Fruit fly (Drosophila melanogaster) whole organism, embryonic: ENCODE data around the gene eIF4A.

Experiments used
- BtbVII ChIP-seq: fragments of 200-800 bp; sonication (Bioruptor generic); optimal IDR thresholded peaks from 3 replicates; lab custom pipeline; 2017; ENCODE audit warnings: missing biosample characterization, mild to moderate bottlenecking, missing genetic modification characterization
- CG10431 ChIP-seq: fragments of 200-800 bp; sonication (Bioruptor generic); optimal IDR thresholded peaks from 3 replicates; lab custom pipeline; 2018; ENCODE audit warnings: missing biosample characterization, mild to moderate bottlenecking, missing genetic modification characterization
- CG10462 ChIP-seq: fragments of 200-800 bp; sonication (Bioruptor generic); optimal IDR thresholded peaks from 2 replicates; lab custom pipeline; 2016; ENCODE audit warnings: missing biosample characterization, missing genetic modification characterization
- CG10654 ChIP-seq: fragments of 200-800 bp; sonication (Bioruptor generic); optimal IDR thresholded peaks from 2 replicates; lab custom pipeline; 2016; ENCODE audit warnings: missing biosample characterization, missing genetic modification characterization
- CG12071 ChIP-seq: fragments of 200-800 bp; sonication (Bioruptor generic); optimal IDR thresholded peaks from 3 replicates; lab custom pipeline; 2018; ENCODE audit warnings: missing biosample characterization, mild to moderate bottlenecking, missing genetic modification characterization
- CG12219 ChIP-seq: fragments of 200-800 bp; sonication (Bioruptor generic); optimal IDR thresholded peaks from 3 replicates; lab custom pipeline; 2018; ENCODE audit warnings: missing biosample characterization, mild to moderate bottlenecking, missing genetic modification characterization
- CG13424 ChIP-seq: fragments of 200-800 bp; sonication (Bioruptor generic); optimal IDR thresholded peaks from 2 replicates; lab custom pipeline; 2019; ENCODE audit warnings: missing biosample characterization, mild to moderate bottlenecking, missing genetic modification characterization, moderate library complexity
- CG14965 ChIP-seq: fragments of 200-800 bp; sonication (Bioruptor generic); optimal IDR thresholded peaks from 2 replicates; lab custom pipeline; 2016; ENCODE audit warnings: missing biosample characterization, missing genetic modification characterization, borderline replicate concordance
- CG18011 ChIP-seq: fragments of 200-800 bp; sonication (Bioruptor generic); optimal IDR thresholded peaks from 2 replicates; lab custom pipeline; 2017; ENCODE audit warnings: missing biosample characterization, missing genetic modification characterization, mild to moderate bottlenecking, moderate library complexity, missing genotype
- CG18262 ChIP-seq: fragments of 200-800 bp; optimal IDR thresholded peaks from 3 replicates; lab custom pipeline; 2019; ENCODE audit warnings: missing biosample characterization, mild to moderate bottlenecking, missing genetic modification characterization, moderate library complexity
- CG18619 ChIP-seq: fragments of 200-800 bp; sonication (Bioruptor generic); optimal IDR thresholded peaks from 3 replicates; lab custom pipeline; 2017; ENCODE audit warnings: missing biosample characterization, mild to moderate bottlenecking, missing genetic modification characterization
- CG2678 ChIP-seq: fragments of 200-800 bp; sonication (Bioruptor generic); optimal IDR thresholded peaks from 3 replicates; lab custom pipeline; 2019; ENCODE audit warnings: missing biosample characterization, mild to moderate bottlenecking, missing genetic modification characterization, moderate library complexity
- CG2875 ChIP-seq: fragments of 200-800 bp; sonication (Bioruptor generic); optimal IDR thresholded peaks from 2 replicates; lab custom pipeline; 2017; ENCODE audit warnings: missing biosample characterization, mild to moderate bottlenecking, missing genetic modification characterization, missing genetic modification reagents
- CG31224 ChIP-seq: fragments of 200-800 bp; sonication (Bioruptor generic); IDR thresholded peaks from 2 replicates; pipeline ENCODE4 v1.3.6; 2022; ENCODE audit warnings: missing biosample characterization, missing genetic modification characterization
- CG31441 ChIP-seq: fragments of 200-800 bp; sonication (Bioruptor generic); IDR thresholded peaks from 2 replicates; pipeline ENCODE4 v1.3.6; 2022; ENCODE audit warnings: missing biosample characterization, missing genetic modification characterization
- CG33213 ChIP-seq: fragments of 200-800 bp; sonication (Bioruptor generic); optimal IDR thresholded peaks from 3 replicates; lab custom pipeline; 2016; ENCODE audit warnings: missing biosample characterization, missing genetic modification characterization
- CG7839 ChIP-seq: fragments of 200-800 bp; sonication (Bioruptor generic); optimal IDR thresholded peaks from 3 replicates; lab custom pipeline; 2018; ENCODE audit warnings: missing biosample characterization, mild to moderate bottlenecking, missing genetic modification characterization, moderate library complexity
- CG7963 ChIP-seq: fragments of 200-800 bp; sonication (Bioruptor generic); IDR thresholded peaks from 3 replicates; pipeline ENCODE4 v1.3.6; 2022; ENCODE audit warnings: missing biosample characterization, missing genetic modification characterization; ENCODE audit not compliant: partially characterized antibody
- CG7987 ChIP-seq: fragments of 200-800 bp; sonication (Bioruptor generic); optimal IDR thresholded peaks from 2 replicates; lab custom pipeline; 2018; ENCODE audit warnings: missing biosample characterization, mild to moderate bottlenecking, missing genetic modification characterization, moderate library complexity
- CG9817 ChIP-seq: fragments of 200-800 bp; sonication (Bioruptor generic); optimal IDR thresholded peaks from 2 replicates; lab custom pipeline; 2018; ENCODE audit warnings: missing biosample characterization, mild to moderate bottlenecking, missing genetic modification characterization, moderate library complexity
- Drgx ChIP-seq: fragments of 200-800 bp; sonication (Bioruptor generic); IDR thresholded peaks from 2 replicates; pipeline ENCODE4 v1.3.6; 2022; ENCODE audit warnings: missing biosample characterization, missing genetic modification characterization
- E2f1 ChIP-seq: fragments of 200-800 bp; sonication (Bioruptor generic); IDR thresholded peaks from 2 replicates; pipeline ENCODE4 v1.3.6; 2022; ENCODE audit warnings: missing biosample characterization, missing genetic modification characterization
- Hmr ChIP-seq: fragments of 200-800 bp; sonication (Bioruptor generic); optimal IDR thresholded peaks from 3 replicates; lab custom pipeline; 2017; ENCODE audit warnings: mild to moderate bottlenecking, missing biosample characterization, missing genetic modification reagents, missing genetic modification characterization
- Hmx ChIP-seq: fragments of 200-800 bp; sonication (Bioruptor generic); optimal IDR thresholded peaks from 2 replicates; lab custom pipeline; 2016; ENCODE audit warnings: missing biosample characterization, missing genetic modification characterization
- Jarid2 ChIP-seq: fragments of 200-800 bp; sonication (Bioruptor generic); optimal IDR thresholded peaks from 3 replicates; lab custom pipeline; 2017; ENCODE audit warnings: mild to moderate bottlenecking, missing biosample characterization, missing genetic modification reagents, missing genetic modification characterization
- MESR4 ChIP-seq: fragments of 200-800 bp; sonication (Bioruptor generic); optimal IDR thresholded peaks from 2 replicates; lab custom pipeline; 2018; ENCODE audit warnings: missing biosample characterization, mild to moderate bottlenecking, missing genetic modification characterization, moderate library complexity
- Med ChIP-seq: fragments of 200-800 bp; sonication (Bioruptor generic); peaks from one replicate; lab custom pipeline; 2016; ENCODE audit warnings: missing biosample characterization, missing genetic modification characterization, mild to moderate bottlenecking, inconsistent platforms, moderate library complexity
- Mrtf ChIP-seq: fragments of 200-800 bp; sonication (Bioruptor generic); IDR thresholded peaks from 3 replicates; pipeline ENCODE4 v1.3.6; 2022; ENCODE audit warnings: missing biosample characterization, missing genetic modification characterization
- NC2β ChIP-seq: fragments of 200-800 bp; sonication (Bioruptor generic); optimal IDR thresholded peaks from 2 replicates; lab custom pipeline; 2016; ENCODE audit warnings: missing biosample characterization, missing genetic modification characterization
- Sry-β ChIP-seq: fragments of 200-800 bp; sonication (Bioruptor generic); optimal IDR thresholded peaks from 2 replicates; lab custom pipeline; 2018; ENCODE audit warnings: missing biosample characterization, mild to moderate bottlenecking, missing genetic modification characterization, moderate library complexity
- ash1 ChIP-seq: fragments of 200-800 bp; sonication (Bioruptor generic); optimal IDR thresholded peaks from 2 replicates; lab custom pipeline; 2018; ENCODE audit warnings: missing biosample characterization, mild to moderate bottlenecking, missing genetic modification characterization
- dimm ChIP-seq: fragments of 200-800 bp; sonication (Bioruptor generic); IDR thresholded peaks from 2 replicates; pipeline ENCODE4 v1.3.6; 2022; ENCODE audit warnings: missing biosample characterization, missing genetic modification characterization
- en ChIP-seq: fragments of 200-800 bp; sonication (Bioruptor generic); optimal IDR thresholded peaks from 2 replicates; lab custom pipeline; 2016; ENCODE audit warnings: missing biosample characterization, missing genetic modification characterization
- ewg ChIP-seq: fragments of 200-800 bp; sonication (Bioruptor generic); optimal IDR thresholded peaks from 3 replicates; lab custom pipeline; 2017; ENCODE audit warnings: mild to moderate bottlenecking, missing biosample characterization, missing genetic modification reagents, missing genetic modification characterization
- fd64A ChIP-seq: fragments of 200-800 bp; sonication (Bioruptor generic); optimal IDR thresholded peaks from 3 replicates; lab custom pipeline; 2018; ENCODE audit warnings: missing biosample characterization, mild to moderate bottlenecking, missing genetic modification characterization
- fu2 ChIP-seq: fragments of 200-800 bp; sonication (Bioruptor generic); optimal IDR thresholded peaks from 2 replicates; lab custom pipeline; 2016; ENCODE audit warnings: missing biosample characterization, missing genetic modification characterization
- gcm ChIP-seq: fragments of 200-800 bp; sonication (Bioruptor generic); optimal IDR thresholded peaks from 2 replicates; lab custom pipeline; 2019; ENCODE audit warnings: missing biosample characterization, mild to moderate bottlenecking, missing genetic modification characterization, moderate library complexity
- ken ChIP-seq: fragments of 200-800 bp; sonication (Bioruptor generic); IDR thresholded peaks from 3 replicates; pipeline ENCODE4 v1.3.6; 2022; ENCODE audit warnings: missing biosample characterization, missing genetic modification characterization
- lab ChIP-seq: fragments of 200-800 bp; sonication (Bioruptor generic); optimal IDR thresholded peaks from 3 replicates; lab custom pipeline; 2017; ENCODE audit warnings: missing biosample characterization, missing genetic modification characterization, mild to moderate bottlenecking, moderate library complexity, missing genetic modification reagents
- nerfin-1 ChIP-seq: fragments of 200-800 bp; sonication (Bioruptor generic); optimal IDR thresholded peaks from 3 replicates; lab custom pipeline; 2019; ENCODE audit warnings: missing biosample characterization, mild to moderate bottlenecking, missing genetic modification characterization, moderate library complexity
- odd ChIP-seq: fragments of 200-800 bp; sonication (Bioruptor generic); optimal IDR thresholded peaks from 2 replicates; lab custom pipeline; 2017; ENCODE audit warnings: missing biosample characterization, mild to moderate bottlenecking, missing genetic modification characterization
- otp ChIP-seq: fragments of 200-800 bp; sonication (Bioruptor generic); IDR thresholded peaks from 3 replicates; pipeline ENCODE4, ENCODE4 v1.3.6; 2022; ENCODE audit warnings: missing biosample characterization, missing genetic modification characterization
- pfk ChIP-seq: fragments of 200-800 bp; sonication (Bioruptor generic); optimal IDR thresholded peaks from 2 replicates; lab custom pipeline; 2018; ENCODE audit warnings: missing biosample characterization, mild to moderate bottlenecking, missing genetic modification characterization, moderate library complexity
- sens-2 ChIP-seq: fragments of 200-800 bp; sonication (Bioruptor generic); IDR thresholded peaks from 2 replicates; pipeline ENCODE4 v1.3.6; 2022; ENCODE audit warnings: missing biosample characterization, missing genetic modification characterization
- sug ChIP-seq: fragments of 200-800 bp; optimal IDR thresholded peaks from 2 replicates; lab custom pipeline; 2019; ENCODE audit warnings: missing biosample characterization, mild to moderate bottlenecking, missing genetic modification characterization, moderate library complexity
- tna ChIP-seq: fragments of 200-800 bp; sonication (Bioruptor generic); IDR thresholded peaks from 2 replicates; pipeline ENCODE4 v1.3.6; 2022; ENCODE audit warnings: missing biosample characterization, missing genetic modification characterization; ENCODE audit not compliant: partially characterized antibody
- z ChIP-seq: fragments of 200-800 bp; sonication (Bioruptor generic); IDR thresholded peaks from 3 replicates; pipeline ENCODE4 v1.3.6; 2022; ENCODE audit warnings: missing biosample characterization, missing genetic modification characterization
- zf30C ChIP-seq: fragments of 200-800 bp; sonication (Bioruptor generic); optimal IDR thresholded peaks from 3 replicates; lab custom pipeline; 2018; ENCODE audit warnings: missing biosample characterization, mild to moderate bottlenecking, missing genetic modification characterization

eIF4A gene

DNA sequence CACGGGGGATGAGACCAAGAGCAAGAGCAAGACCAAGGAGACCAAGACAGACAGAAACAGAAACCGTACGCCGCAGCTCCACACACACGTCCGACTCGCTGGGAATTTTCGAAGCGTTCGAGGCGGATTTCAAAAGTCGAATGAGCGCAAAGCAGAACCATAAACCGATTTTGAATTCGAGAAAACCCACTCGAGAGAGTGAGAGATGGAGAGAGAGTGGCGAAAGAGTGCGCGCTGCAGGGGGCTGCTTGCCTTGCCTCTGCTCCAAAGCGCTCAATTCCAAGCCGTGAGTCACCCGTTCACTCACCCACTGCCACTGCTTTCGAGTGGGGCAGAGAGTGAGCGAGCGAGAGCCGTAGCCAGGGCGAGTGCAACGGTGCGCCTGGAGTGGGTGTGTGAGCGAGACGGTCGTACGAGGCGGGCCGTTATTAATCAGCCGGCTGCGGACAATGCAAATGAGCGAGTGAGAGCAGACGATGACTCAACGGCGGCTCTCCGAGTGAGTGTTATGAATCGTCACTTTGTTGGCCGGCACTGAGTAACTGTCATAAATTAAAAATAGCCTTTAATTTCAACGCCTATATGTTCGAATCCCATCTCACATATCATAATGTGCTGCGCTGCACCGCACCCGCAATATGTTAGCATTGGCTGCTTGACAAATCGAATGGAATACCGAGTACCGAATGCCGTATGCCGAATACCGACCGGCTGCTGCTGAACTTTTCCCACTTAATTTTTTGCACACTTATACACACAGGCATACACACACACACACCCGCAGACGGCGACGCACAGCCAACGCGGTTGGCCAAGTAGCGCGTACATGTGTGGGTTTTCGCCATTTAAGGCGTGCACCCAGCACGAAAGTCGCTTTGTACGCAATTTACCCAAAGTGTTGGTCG lies 1.4 kb upstream of the eIF4A start (continued):
- no peak for TF ChIP-seq CG18262
- no peak for TF ChIP-seq CG7963 (GFP tag; lab: Robert Waterston, UW)
- no peak for TF ChIP-seq Sry-β (GFP tag; lab: Kevin White, UChicago)
- TF ChIP-seq CG31441 (GFP tag; lab: Robert Waterston, UW): no peak
- no peak for TF ChIP-seq otp
- TF ChIP-seq zf30C: peak; percentile 26
- TF ChIP-seq NC2β (GFP tag; lab: Kevin White, UChicago): peak; percentile 28
- TF ChIP-seq Jarid2 (GFP tag; lab: Kevin White, UChicago): peak; percentile 82
- no peak for TF ChIP-seq Hmx (GFP tag; lab: Kevin White, UChicago)
- TF ChIP-seq CG7987 (GFP tag; lab: Kevin White, UChicago): peak; percentile 42
- TF ChIP-seq Mrtf (GFP tag; lab: Robert Waterston, UW): no peak
- TF ChIP-seq lab (GFP tag; lab: Kevin White, UChicago): peak; percentile 73
- TF ChIP-seq tna (GFP tag; lab: Robert Waterston, UW): no peak
- peak; percentile 42 for TF ChIP-seq pfk (GFP tag; lab: Kevin White, UChicago)
- peak; percentile 39 for TF ChIP-seq Hmr (GFP tag; lab: Kevin White, UChicago)
- no peak for TF ChIP-seq fd64A (GFP tag; lab: Kevin White, UChicago)
- TF ChIP-seq en (GFP tag; lab: Kevin White, UChicago): no peak
- no peak for TF ChIP-seq CG10654 (GFP tag; lab: Kevin White, UChicago)
- peak; percentile 27 for TF ChIP-seq CG7839 (tag; lab: Kevin White, UChicago)
- no peak for TF ChIP-seq MESR4 (GFP tag; lab: Kevin White, UChicago)
- TF ChIP-seq CG9817 (tag; lab: Kevin White, UChicago): no peak
- no peak for TF ChIP-seq CG13424 (tag; lab: Kevin White, UChicago)
- no peak for TF ChIP-seq fu2
- no peak for TF ChIP-seq sens-2 (GFP tag; lab: Robert Waterston, UW)
- TF ChIP-seq CG18619 (GFP tag; lab: Kevin White, UChicago): no peak
- no peak for TF ChIP-seq ewg (GFP tag; lab: Kevin White, UChicago)
- TF ChIP-seq dimm (GFP tag; lab: Robert Waterston, UW): no peak
- TF ChIP-seq CG33213: no peak
- no peak for TF ChIP-seq CG14965
- no peak for TF ChIP-seq CG2875 (GFP tag; lab: Kevin White, UChicago)
- peak; percentile 32 for TF ChIP-seq nerfin-1 (tag; lab: Kevin White, UChicago)
- TF ChIP-seq BtbVII (GFP tag; lab: Kevin White, UChicago): peak; percentile 73
- TF ChIP-seq z (GFP tag; lab: Robert Waterston, UW): no peak
- TF ChIP-seq gcm (GFP tag; lab: Kevin White, UChicago): peak; percentile 26
- TF ChIP-seq Med (GFP tag; lab: Kevin White, UChicago): peak; percentile 87
- peak; percentile 35 for TF ChIP-seq CG10431 (GFP tag; lab: Kevin White, UChicago)
- TF ChIP-seq ash1 (GFP tag; lab: Kevin White, UChicago): peak; percentile 67
- TF ChIP-seq CG2678: no peak
- peak; percentile 57 for TF ChIP-seq odd (GFP tag; lab: Kevin White, UChicago)
- no peak for TF ChIP-seq ken (GFP tag; lab: Robert Waterston, UW)
- no peak for TF ChIP-seq E2f1 (GFP tag; lab: Robert Waterston, UW)
- no peak for TF ChIP-seq Drgx (GFP tag; lab: Robert Waterston, UW)
- peak; percentile 99 for TF ChIP-seq sug (tag; lab: Kevin White, UChicago)
- TF ChIP-seq CG12071: peak; percentile 68
- TF ChIP-seq CG10462 (GFP tag; lab: Kevin White, UChicago): no peak
- peak; percentile 13 for TF ChIP-seq CG18011
- no peak for TF ChIP-seq CG12219 (GFP tag; lab: Kevin White, UChicago)
- TF ChIP-seq CG31224 (GFP tag; lab: Robert Waterston, UW): no peak
